Worm (Caenorhabditis elegans) whole organism, L1 larva: ENCODE results near the gene ugt-22.

Source experiments
- F16B12.6 ChIP-seq: fragments of 150-350 bp; optimal IDR thresholded peaks from 2 replicates; lab custom pipeline; 2014; ENCODE audit warnings: missing biosample characterization, missing genetic modification characterization
- Y116A8C.19 ChIP-seq: sonication (generic microtip); optimal IDR thresholded peaks from 2 replicates; lab custom pipeline; 2016; ENCODE audit warnings: missing compliant biosample characterization, missing genetic modification characterization, borderline replicate concordance
- aly-2 ChIP-seq: fragments of 150-350 bp; optimal IDR thresholded peaks from 2 replicates; lab custom pipeline; 2014; ENCODE audit warnings: missing biosample characterization, missing genetic modification characterization
- efl-1 ChIP-seq, 4 experiments: fragments of 150-350 bp; optimal IDR thresholded peaks in 3 of 4; peaks in 1 of 4; 1 replicate in 1 of 4; 2 replicates in 3 of 4; lab custom pipeline; 2014; ENCODE audit warnings: missing biosample characterization in 2 of 4, missing genetic modification characterization in 2 of 4, missing genetic modification reagents in 2 of 4
- jun-1 ChIP-seq: fragments of 150-350 bp; optimal IDR thresholded peaks from 2 replicates; lab custom pipeline; 2014; ENCODE audit warnings: missing biosample characterization, missing genetic modification reagents, missing genetic modification characterization
- lir-3 ChIP-seq: sonication (generic microtip); optimal IDR thresholded peaks from 2 replicates; lab custom pipeline; 2016; ENCODE audit warnings: mild to moderate bottlenecking, missing genetic modification characterization, moderate library complexity, missing compliant biosample characterization; ENCODE audit not compliant: poor library complexity
- lsy-2 ChIP-seq, 2 experiments: fragments of 150-350 bp; optimal IDR thresholded peaks; 2 replicates each; lab custom pipeline; 2014; ENCODE audit warnings: missing biosample characterization in 2 of 2, missing genetic modification characterization in 2 of 2
- mep-1 ChIP-seq: fragments of 150-350 bp; optimal IDR thresholded peaks from 2 replicates; lab custom pipeline; 2014; ENCODE audit warnings: missing biosample characterization, missing genetic modification characterization
- snu-23 ChIP-seq: sonication (generic microtip); optimal IDR thresholded peaks from 2 replicates; lab custom pipeline; 2016; ENCODE audit warnings: missing genetic modification characterization, missing compliant biosample characterization
- unc-62 ChIP-seq: fragments of 150-350 bp; optimal IDR thresholded peaks from 2 replicates; lab custom pipeline; 2014; ENCODE audit warnings: missing biosample characterization, missing genetic modification reagents, missing genetic modification characterization
- xbp-1 ChIP-seq: sonication (generic microtip); optimal IDR thresholded peaks from 2 replicates; lab custom pipeline; 2016; ENCODE audit warnings: missing genetic modification characterization, missing compliant biosample characterization

DNA sequence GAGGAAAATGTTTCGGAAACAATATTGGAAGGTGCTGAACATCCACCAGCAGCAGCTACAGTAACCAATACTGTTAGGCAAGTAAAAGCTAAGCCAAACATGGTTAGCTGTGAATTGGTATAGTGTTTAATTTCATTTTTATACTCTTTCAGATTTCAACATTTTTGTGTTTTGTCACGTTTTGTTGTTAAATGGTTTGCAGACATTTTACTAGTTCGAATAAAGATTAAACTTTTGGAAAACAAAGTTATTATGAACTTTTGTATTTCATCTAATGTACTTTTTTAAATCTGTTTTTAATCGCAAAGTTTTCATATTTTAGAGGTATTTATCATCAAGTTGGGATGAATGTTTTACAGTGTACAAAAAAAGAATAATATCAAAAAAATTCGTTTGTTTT is 11.2 kb downstream of the ugt-22 start, which contains the start of gene C08F11.17:
- TF ChIP-seq mep-1 (no peak), snu-23 (no peak), unc-62 (no peak), jun-1 (tag; lab: Kevin White, UChicago) (no peak), lsy-2 (tag; optimal IDR thresholded peaks at IDR 0.05; lab: Kevin White, UChicago) (no peak), lir-3 (no peak), aly-2 (tag; lab: Kevin White, UChicago) (no peak), Y116A8C.19 (tag; lab: Kevin White, UChicago) (no peak), efl-1 (optimal IDR thresholded peaks at IDR 0.05; lab: Kevin White, UChicago) (no peak), efl-1 (GFP tag; optimal IDR thresholded peaks at IDR 0.05 in 1 of 2; lab: Kevin White, UChicago) (no peak), xbp-1 (tag; lab: Kevin White, UChicago) (no peak), F16B12.6 (no peak)
